Fruit fly (Drosophila melanogaster): ENCODE data around the gene BicD.

dm6 chr2L:17498721-17499120, 25.7 kb upstream of the BicD start, which contains the start of gene CG15142:
- no peak for TF ChIP-seq ovo (GFP tag; optimal IDR thresholded peaks at IDR 0.05)
- no peak for TF ChIP-seq kay (GFP tag; ENCODE audit: borderline replicate concordance)
- TF ChIP-seq pad (GFP tag; optimal IDR thresholded peaks at IDR 0.05) = no peak
- no peak for TF ChIP-seq CG12768 (GFP tag; optimal IDR thresholded peaks at IDR 0.05)
- TF ChIP-seq toe (GFP tag; optimal IDR thresholded peaks at IDR 0.05) = no peak
- TF ChIP-seq Clk (GFP tag; optimal IDR thresholded peaks at IDR 0.05) = no peak
- no peak for TF ChIP-seq bab1 (GFP tag; optimal IDR thresholded peaks at IDR 0.05)
- TF ChIP-seq CG7045 (GFP tag; optimal IDR thresholded peaks at IDR 0.05) = no peak
- TF ChIP-seq cnc (optimal IDR thresholded peaks at IDR 0.05) = no peak
- no peak for TF ChIP-seq CG7101 (tag; optimal IDR thresholded peaks at IDR 0.05)
- no peak for TF ChIP-seq CG11617 (GFP tag; optimal IDR thresholded peaks at IDR 0.05)
